Fruit fly (Drosophila melanogaster): Measurements from ENCODE around the gene CG13280.

The CG13280 gene

dm6 chr2L:16842505-16842904 is 21.6 kb upstream of the CG13280 start:
- TF ChIP-seq CTCF (optimal IDR thresholded peaks at IDR 0.05) (no peak), CG8478 (optimal IDR thresholded peaks at IDR 0.05) (no peak)

dm6 chr2L:16839665-16840064 is 18.8 kb upstream of the CG13280 start:
- TF ChIP-seq CG8478 (optimal IDR thresholded peaks at IDR 0.05) (no peak), CTCF (optimal IDR thresholded peaks at IDR 0.05) (no peak)

dm6 chr2L:16837672-16838071 is 16.8 kb upstream of the CG13280 start, which contains the start of the genes SclA and SclB:
SclA (plus strand) TSS chr2L:16837972.
SclB (plus strand) TSS chr2L:16837972.
- TF ChIP-seq CG8478 (optimal IDR thresholded peaks at IDR 0.05), result no peak

dm6 chr2L:16837158-16837557 is 16.3 kb upstream of the CG13280 start, which contains the start of gene Nepl9:
Nepl9 (minus strand) TSS chr2L:16837258.
- TF ChIP-seq CTCF (optimal IDR thresholded peaks at IDR 0.05) (no peak), CG8478 (optimal IDR thresholded peaks at IDR 0.05) (no peak)

- TF ChIP-seq CTCF (optimal IDR thresholded peaks at IDR 0.05) (no peak), CG8478 (optimal IDR thresholded peaks at IDR 0.05) (no peak)
Measured at dm6 chr2L:16834402-16834801, 13.5 kb upstream of the CG13280 start, which contains the start of gene CG13282. CG13282 (minus strand) TSS chr2L:16834502.

- no peak for TF ChIP-seq CG8478 (optimal IDR thresholded peaks at IDR 0.05)
- TF ChIP-seq CTCF (optimal IDR thresholded peaks at IDR 0.05), result no peak
Measured at dm6 chr2L:16826872-16827506, 6.1 kb upstream of the CG13280 start, which contains the start of gene AspRS-m. AspRS-m (plus strand) TSS chr2L:16827078.

- TF ChIP-seq CG8478 (optimal IDR thresholded peaks at IDR 0.05) (no peak), CTCF (optimal IDR thresholded peaks at IDR 0.05) (no peak)
Measured at dm6 chr2L:16824905-16825333, 4.0 kb upstream of the CG13280 start, which contains the start of gene Cse1. Cse1 (minus strand) TSS chr2L:16825207.

dm6 chr2L:16819714-16820113 is 1.2 kb downstream of the CG13280 start:
- TF ChIP-seq CTCF (optimal IDR thresholded peaks at IDR 0.05) (no peak), CG8478 (optimal IDR thresholded peaks at IDR 0.05) (no peak)

dm6 chr2L:16818335-16818973 is 2.4 kb downstream of the CG13280 start:
- TF ChIP-seq CG8478 (optimal IDR thresholded peaks at IDR 0.05) (no peak), CTCF (optimal IDR thresholded peaks at IDR 0.05) (no peak)

- TF ChIP-seq CTCF (optimal IDR thresholded peaks at IDR 0.05) (no peak), CG8478 (optimal IDR thresholded peaks at IDR 0.05) (no peak)
Measured at dm6 chr2L:16817421-16818101, 3.3 kb downstream of the CG13280 start.

dm6 chr2L:16816750-16817087 is 4.2 kb downstream of the CG13280 start:
- TF ChIP-seq CG8478 (optimal IDR thresholded peaks at IDR 0.05), result no peak
- no peak for TF ChIP-seq CTCF (optimal IDR thresholded peaks at IDR 0.05)

dm6 chr2L:16815989-16816749 is 4.7 kb downstream of the CG13280 start, which contains the start of gene mdy:
mdy (plus strand) TSS chr2L:16816660.
- TF ChIP-seq CG8478 (optimal IDR thresholded peaks at IDR 0.05) (no peak), CTCF (optimal IDR thresholded peaks at IDR 0.05) (peak; percentile 82 to 94)

- TF ChIP-seq CTCF (optimal IDR thresholded peaks at IDR 0.05), result no peak
- no peak for TF ChIP-seq CG8478 (optimal IDR thresholded peaks at IDR 0.05)
Measured at dm6 chr2L:16808752-16809151, 12.1 kb downstream of the CG13280 start.

- TF ChIP-seq CTCF (optimal IDR thresholded peaks at IDR 0.05) (no peak), CG8478 (optimal IDR thresholded peaks at IDR 0.05) (no peak)
Measured at dm6 chr2L:16804376-16804934, 16.4 kb downstream of the CG13280 start, which contains the start of gene CG13272. CG13272 (plus strand) TSS chr2L:16804884.

dm6 chr2L:16803638-16804037 is 17.3 kb downstream of the CG13280 start:
- TF ChIP-seq CTCF (optimal IDR thresholded peaks at IDR 0.05), result no peak
- no peak for TF ChIP-seq CG8478 (optimal IDR thresholded peaks at IDR 0.05)
